Worm (Caenorhabditis elegans): ENCODE data around the gene dbn-1.

ce11 chrIII:13735008-13735407, 26.9 kb downstream of the dbn-1 start, which contains the start of gene W06F12.3:
- no peak for TF ChIP-seq klf-2 (GFP tag; conservative IDR thresholded peaks at IDR 0.05)
- TF ChIP-seq ref-1 (GFP tag; conservative IDR thresholded peaks at IDR 0.05) = no peak
- no peak for TF ChIP-seq ztf-23 (GFP tag; IDR thresholded peaks at IDR 0.05)
- no peak for TF ChIP-seq flt-1 (GFP tag; IDR thresholded peaks at IDR 0.05)
- no peak for TF ChIP-seq T22C8.4 (GFP tag; IDR thresholded peaks at IDR 0.05)
- no peak for TF ChIP-seq med-1 (GFP tag; optimal IDR thresholded peaks at IDR 0.05; ENCODE audit: insufficient read depth)
- TF ChIP-seq tab-1 (GFP tag; IDR thresholded peaks at IDR 0.05) = no peak
